Fruit fly (Drosophila melanogaster): ENCODE measurements around the gene Or85d.
A peak's percentile ranks its signal among the peaks of the same experiment; 100 is the strongest.

Gene Or85d

DNA sequence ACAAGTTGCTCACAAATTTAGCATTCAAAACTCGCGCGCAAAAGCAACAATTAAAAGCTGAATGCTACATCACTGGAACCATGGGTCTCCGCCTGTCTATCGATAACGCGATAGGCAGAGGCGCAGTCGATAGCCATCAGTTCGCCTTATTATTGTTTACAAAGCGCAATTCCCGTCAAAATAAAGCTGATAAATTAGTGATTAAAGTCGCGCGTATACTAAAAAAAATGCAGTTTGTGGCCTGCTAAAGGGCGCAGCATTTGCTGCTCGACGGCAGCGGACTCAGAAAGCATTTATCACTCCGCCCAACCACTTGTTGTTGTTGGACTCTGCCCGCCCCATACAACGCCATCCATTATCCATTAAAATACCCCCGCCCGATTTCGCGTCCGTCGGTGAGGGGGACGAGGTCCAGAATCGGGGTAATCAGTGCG, 34.6 kb upstream of the Or85d start, which contains the start of gene CG11737 (continued):
- no peak for TF ChIP-seq grau (tag; optimal IDR thresholded peaks at IDR 0.05)
- TF ChIP-seq Poxn (GFP tag; IDR thresholded peaks at IDR 0.05), result no peak
- no peak for TF ChIP-seq wdn (GFP tag; IDR thresholded peaks at IDR 0.05)
- TF ChIP-seq CG16813 (GFP tag; IDR thresholded peaks at IDR 0.05; ENCODE audit: partially characterized antibody), result peak; percentile 55; the same call in 1 of the 3 replicates
- no peak for TF ChIP-seq odd (GFP tag; optimal IDR thresholded peaks at IDR 0.05)
- TF ChIP-seq NFAT (GFP tag; IDR thresholded peaks at IDR 0.05), result no peak
- no peak for TF ChIP-seq CG10147 (GFP tag; optimal IDR thresholded peaks at IDR 0.05)
- no peak for TF ChIP-seq CG4282 (GFP tag; optimal IDR thresholded peaks at IDR 0.05)
- TF ChIP-seq MESR4 (GFP tag; optimal IDR thresholded peaks at IDR 0.05), result peak; percentile 24
- TF ChIP-seq CG18011 (GFP tag; optimal IDR thresholded peaks at IDR 0.05), result peak; percentile 99
- TF ChIP-seq grn (GFP tag; optimal IDR thresholded peaks at IDR 0.05), result peak; percentile 4
- no peak for TF ChIP-seq aop (GFP tag; IDR thresholded peaks at IDR 0.05)
- no peak for TF ChIP-seq CG10431 (GFP tag; optimal IDR thresholded peaks at IDR 0.05)
- TF ChIP-seq insv (GFP tag; optimal IDR thresholded peaks at IDR 0.05), result no peak
- TF ChIP-seq Meics (GFP tag; optimal IDR thresholded peaks at IDR 0.05), result no peak
- TF ChIP-seq CG8281 (tag; optimal IDR thresholded peaks at IDR 0.05), result no peak
- TF ChIP-seq unpg (GFP tag; optimal IDR thresholded peaks at IDR 0.05), result no peak
- TF ChIP-seq CG1647 (GFP tag; optimal IDR thresholded peaks at IDR 0.05), result no peak
- TF ChIP-seq gcm (GFP tag; optimal IDR thresholded peaks at IDR 0.05), result no peak
- TF ChIP-seq zen2 (GFP tag; IDR thresholded peaks at IDR 0.05; ENCODE audit: partially characterized antibody), result no peak; the same call in 2 of the 3 replicates
- peak; percentile 1 for TF ChIP-seq CG33213 (GFP tag; optimal IDR thresholded peaks at IDR 0.05)
- no peak for TF ChIP-seq gem (tag; optimal IDR thresholded peaks at IDR 0.05)
- TF ChIP-seq ap (GFP tag; IDR thresholded peaks at IDR 0.05), result no peak
- no peak for TF ChIP-seq exex (tag; optimal IDR thresholded peaks at IDR 0.05)
- no peak for TF ChIP-seq ham (GFP tag; IDR thresholded peaks at IDR 0.05)
- TF ChIP-seq hkb (optimal IDR thresholded peaks at IDR 0.05), result no peak
- no peak for TF ChIP-seq hkb (GFP tag; IDR thresholded peaks at IDR 0.05)
- no peak for TF ChIP-seq dati (GFP tag; IDR thresholded peaks at IDR 0.05)
- no peak for TF ChIP-seq CG6765 (GFP tag; optimal IDR thresholded peaks at IDR 0.05)
- TF ChIP-seq nerfin-1 (tag; optimal IDR thresholded peaks at IDR 0.05), result no peak
- TF ChIP-seq seq (GFP tag; IDR thresholded peaks at IDR 0.05), result no peak
- no peak for TF ChIP-seq abd-A (tag; optimal IDR thresholded peaks at IDR 0.05)
- 0 out of 3 replicates have a peak, but pooled peaks have one; percentile 26 for TF ChIP-seq so (GFP tag; IDR thresholded peaks at IDR 0.05)
- no peak for TF ChIP-seq Dek (tag; optimal IDR thresholded peaks at IDR 0.05)
- TF ChIP-seq CG15011 (GFP tag; optimal IDR thresholded peaks at IDR 0.05), result no peak
- no peak for TF ChIP-seq fd96Cb (tag; optimal IDR thresholded peaks at IDR 0.05)
- no peak for TF ChIP-seq CG7556 (GFP tag; optimal IDR thresholded peaks at IDR 0.05)
- TF ChIP-seq CG15696 (tag; optimal IDR thresholded peaks at IDR 0.05), result no peak
- TF ChIP-seq sr (GFP tag; IDR thresholded peaks at IDR 0.05), result no peak
- no peak for TF ChIP-seq Hr39 (optimal IDR thresholded peaks at IDR 0.05)
- TF ChIP-seq Rx (GFP tag; IDR thresholded peaks at IDR 0.05), result no peak
- no peak for TF ChIP-seq lmd (GFP tag; IDR thresholded peaks at IDR 0.05)
- no peak for TF ChIP-seq CG11247 (GFP tag; IDR thresholded peaks at IDR 0.05)
- no peak for TF ChIP-seq p53 (GFP tag; optimal IDR thresholded peaks at IDR 0.05)
- no peak for TF ChIP-seq CG1233 (GFP tag; optimal IDR thresholded peaks at IDR 0.05)
- no peak for TF ChIP-seq tup (GFP tag; optimal IDR thresholded peaks at IDR 0.05)
- TF ChIP-seq Hsf (GFP tag; optimal IDR thresholded peaks at IDR 0.05), result no peak
- no peak for TF ChIP-seq CkIIα-i1 (GFP tag; IDR thresholded peaks at IDR 0.05)
- no peak for TF ChIP-seq fd3F (GFP tag; optimal IDR thresholded peaks at IDR 0.05)
- TF ChIP-seq CG8290 (GFP tag; optimal IDR thresholded peaks at IDR 0.05), result no peak
- TF ChIP-seq CG8290 (tag; optimal IDR thresholded peaks at IDR 0.05), result peak in 1 of 2 experiments; percentile 32
- TF ChIP-seq CG3847 (GFP tag; IDR thresholded peaks at IDR 0.05), result no peak
- TF ChIP-seq CG14014 (GFP tag; IDR thresholded peaks at IDR 0.05), result no peak

Data from whole organism, embryonic.